Worm (Caenorhabditis elegans) whole organism, L4 larva: ENCODE measurements around the gene T28C12.2.
A peak's percentile ranks its signal among the peaks of the same experiment; 100 is the strongest.

Experiments used
- D1046.2 ChIP-seq: fragments of 200-800 bp; sonication (Bioruptor generic); IDR thresholded peaks from 2 replicates; pipeline ENCODE4 v1.3.6; 2022; ENCODE audit warnings: missing genetic modification characterization, missing compliant biosample characterization
- F10B5.3 ChIP-seq: sonication (generic microtip); optimal IDR thresholded peaks from 2 replicates; lab custom pipeline; 2016; ENCODE audit warnings: mild to moderate bottlenecking, missing genetic modification characterization, missing compliant biosample characterization
- R02D3.7 ChIP-seq: fragments of 150-350 bp; sonication (generic microtip); optimal IDR thresholded peaks from 3 replicates; lab custom pipeline; 2014; ENCODE audit warnings: missing biosample characterization, missing genetic modification characterization
- T26A8.4 ChIP-seq: fragments of 200-800 bp; sonication (Bioruptor generic); IDR thresholded peaks from 2 replicates; pipeline ENCODE4 v1.3.6; 2022; ENCODE audit warnings: missing genetic modification characterization, missing compliant biosample characterization
- Y5F2A.4 ChIP-seq: fragments of 200-800 bp; sonication (Bioruptor generic); optimal IDR thresholded peaks from 2 replicates; lab custom pipeline; 2018; ENCODE audit warnings: mild to moderate bottlenecking, missing genetic modification characterization, missing compliant biosample characterization
- Y75B8A.6 ChIP-seq: fragments of 200-800 bp; sonication (Bioruptor generic); IDR thresholded peaks from 2 replicates; pipeline ENCODE4 v1.3.6; 2022; ENCODE audit warnings: missing genetic modification reagents, missing genetic modification characterization, missing compliant biosample characterization
- aha-1 ChIP-seq: fragments of 150-350 bp; peaks from one replicate; lab custom pipeline; 2014; ENCODE audit warnings: missing biosample characterization, missing genetic modification characterization
- ceh-28 ChIP-seq: fragments of 150-350 bp; optimal IDR thresholded peaks from 2 replicates; lab custom pipeline; 2014; ENCODE audit warnings: missing biosample characterization, missing genetic modification reagents, missing genetic modification characterization
- ceh-44 ChIP-seq: fragments of 200-800 bp; sonication (Bioruptor generic); IDR thresholded peaks from 2 replicates; pipeline ENCODE4 v1.3.6; 2022; ENCODE audit warnings: missing genetic modification reagents, missing genetic modification characterization, missing compliant biosample characterization
- ceh-82 ChIP-seq: sonication (generic microtip); optimal IDR thresholded peaks from 2 replicates; lab custom pipeline; 2017; ENCODE audit warnings: missing biosample characterization, missing genetic modification characterization
- ces-1 ChIP-seq: fragments of 150-350 bp; sonication (generic microtip); optimal IDR thresholded peaks from 4 replicates; lab custom pipeline; 2014; ENCODE audit warnings: missing biosample characterization, missing genetic modification reagents, missing genetic modification characterization
- daf-12 ChIP-seq: fragments of 150-350 bp; optimal IDR thresholded peaks from 2 replicates; lab custom pipeline; 2014; ENCODE audit warnings: missing biosample characterization, missing genetic modification reagents, missing genetic modification characterization
- daf-8 ChIP-seq: fragments of 200-800 bp; sonication (Bioruptor generic); IDR thresholded peaks from 2 replicates; pipeline ENCODE4 v1.3.6; 2022; ENCODE audit warnings: missing genetic modification characterization, missing compliant biosample characterization
- dmd-9 ChIP-seq: fragments of 200-800 bp; sonication (Bioruptor generic); IDR thresholded peaks from 2 replicates; pipeline ENCODE4 v1.3.6; 2022; ENCODE audit warnings: missing genetic modification reagents, missing genetic modification characterization, missing compliant biosample characterization
- fkh-10 ChIP-seq: fragments of 150-350 bp; optimal IDR thresholded peaks from 2 replicates; lab custom pipeline; 2014; ENCODE audit warnings: missing biosample characterization, missing genetic modification reagents, missing genetic modification characterization
- gei-8 ChIP-seq: fragments of 200-800 bp; sonication (Bioruptor generic); optimal IDR thresholded peaks from 2 replicates; lab custom pipeline; 2018; ENCODE audit warnings: mild to moderate bottlenecking, missing genetic modification characterization, missing compliant biosample characterization
- hif-1 ChIP-seq, 2 experiments: sonication (generic microtip); optimal IDR thresholded peaks; 2 replicates each; lab custom pipeline; 2016 to 2017; ENCODE audit warnings: missing compliant biosample characterization in 2 of 2, missing genetic modification characterization in 2 of 2, missing genetic modification reagents in 2 of 2, missing genotype in 2 of 2, mild to moderate bottlenecking in 1 of 2
- hlh-11 ChIP-seq: fragments of 200-800 bp; sonication (Bioruptor generic); optimal IDR thresholded peaks from 2 replicates; lab custom pipeline; 2018; ENCODE audit warnings: mild to moderate bottlenecking, missing genetic modification characterization, missing compliant biosample characterization
- hlh-30 ChIP-seq: sonication (generic microtip); optimal IDR thresholded peaks from 2 replicates; lab custom pipeline; 2017; ENCODE audit warnings: antibody characterized with exemption, mild to moderate bottlenecking, missing genetic modification characterization, missing compliant biosample characterization; ENCODE audit not compliant: insufficient read depth
- lim-7 ChIP-seq: fragments of 200-800 bp; sonication (Bioruptor generic); IDR thresholded peaks from 2 replicates; pipeline ENCODE4 v1.3.6; 2022; ENCODE audit warnings: missing genetic modification characterization, missing compliant biosample characterization
- lin-39 ChIP-seq: fragments of 150-350 bp; optimal IDR thresholded peaks from 2 replicates; lab custom pipeline; 2014; ENCODE audit warnings: missing biosample characterization, missing genetic modification reagents, missing genetic modification characterization
- madf-5 ChIP-seq, 2 experiments: fragments of 200-800 bp; sonication (Bioruptor generic); IDR thresholded peaks; 2 replicates each; pipeline ENCODE4 v1.3.6; 2022; ENCODE audit warnings: missing compliant biosample characterization in 2 of 2, missing genetic modification characterization in 2 of 2
- madf-9 ChIP-seq: fragments of 200-800 bp; sonication (Bioruptor generic); conservative IDR thresholded peaks from 2 replicates; pipeline ENCODE4 v1.3.6; 2022; ENCODE audit warnings: missing genetic modification reagents, missing genetic modification characterization, missing compliant biosample characterization
- mdt-29 ChIP-seq: fragments of 200-800 bp; sonication (Bioruptor generic); IDR thresholded peaks from 2 replicates; pipeline ENCODE4 v1.3.6; 2022; ENCODE audit warnings: missing genetic modification reagents, missing genetic modification characterization, missing compliant biosample characterization
- nhr-28 ChIP-seq: fragments of 150-350 bp; optimal IDR thresholded peaks from 2 replicates; lab custom pipeline; 2014; ENCODE audit warnings: missing biosample characterization, missing genetic modification characterization
- nhr-76 ChIP-seq: fragments of 150-350 bp; optimal IDR thresholded peaks from 2 replicates; lab custom pipeline; 2014; ENCODE audit warnings: missing biosample characterization, missing genetic modification characterization
- sdz-12 ChIP-seq: fragments of 200-800 bp; sonication (Bioruptor generic); optimal IDR thresholded peaks from 2 replicates; lab custom pipeline; 2018; ENCODE audit warnings: mild to moderate bottlenecking, missing genetic modification characterization, missing compliant biosample characterization
- set-16 ChIP-seq: fragments of 200-800 bp; sonication (Bioruptor generic); IDR thresholded peaks from 2 replicates; pipeline ENCODE4 v1.3.6; 2022; ENCODE audit warnings: missing genetic modification reagents, missing genetic modification characterization, missing compliant biosample characterization
- spr-3 ChIP-seq: fragments of 200-800 bp; sonication (Bioruptor generic); optimal IDR thresholded peaks from 2 replicates; lab custom pipeline; 2018; ENCODE audit warnings: mild to moderate bottlenecking, missing genetic modification characterization, missing compliant biosample characterization
- unc-130 ChIP-seq: sonication (generic microtip); optimal IDR thresholded peaks from 2 replicates; lab custom pipeline; 2016; ENCODE audit warnings: missing genetic modification reagents, missing genetic modification characterization, missing compliant biosample characterization
- unc-62 ChIP-seq, 3 experiments: fragments of 150-350 bp in 1 of 3; sonication (generic microtip); optimal IDR thresholded peaks in 2 of 3; peaks in 1 of 3; 1 replicate in 1 of 3; 2 replicates in 2 of 3; lab custom pipeline; 2014 to 2017; ENCODE audit warnings: missing biosample characterization in 3 of 3, missing genetic modification characterization in 3 of 3, missing genetic modification reagents in 3 of 3, missing genotype in 1 of 3
- vab-7 ChIP-seq: fragments of 200-800 bp; sonication (Bioruptor generic); IDR thresholded peaks from 2 replicates; pipeline ENCODE4 v1.3.6; 2022; ENCODE audit warnings: missing genetic modification reagents, missing genetic modification characterization, missing compliant biosample characterization
- zfp-3 ChIP-seq: fragments of 200-800 bp; sonication (Bioruptor generic); conservative IDR thresholded peaks from 2 replicates; pipeline ENCODE4 v1.3.6; 2022; ENCODE audit warnings: missing genetic modification reagents, missing genetic modification characterization, missing compliant biosample characterization

T28C12.2 gene

ce11 chrV:6317928-6318327 is 11.1 kb upstream of the T28C12.2 start:
- TF ChIP-seq gei-8 (no peak), nhr-28 (tag; lab: Kevin White, UChicago) (peak; percentile 7), unc-130 (GFP tag; lab: Kevin White, UChicago) (no peak), unc-62 (GFP tag; optimal IDR thresholded peaks at IDR 0.05 in 1 of 2; lab: Kevin White, UChicago) (peak in 1 of 2 experiments; percentile 24), unc-62 (tag; optimal IDR thresholded peaks at IDR 0.05; lab: Kevin White, UChicago) (no peak)

ce11 chrV:6319358-6319757 is 9.6 kb upstream of the T28C12.2 start:
- TF ChIP-seq F10B5.3 = no peak
- TF ChIP-seq madf-5 (GFP tag; IDR thresholded peaks at IDR 0.05; lab: Robert Waterston, UW) = no peak
- TF ChIP-seq fkh-10 (GFP tag; lab: Kevin White, UChicago) = no peak
- TF ChIP-seq ces-1 (GFP tag; lab: Kevin White, UChicago) = no peak
- peak; percentile 14 for TF ChIP-seq hlh-11 (tag; lab: Kevin White, UChicago)
- TF ChIP-seq Y75B8A.6 (GFP tag; lab: Robert Waterston, UW) = no peak
- TF ChIP-seq lim-7 (GFP tag; lab: Robert Waterston, UW) = no peak
- no peak for TF ChIP-seq daf-12
- no peak for TF ChIP-seq set-16 (GFP tag; lab: Robert Waterston, UW)
- TF ChIP-seq Y5F2A.4 (GFP tag; lab: Kevin White, UChicago) = no peak
- TF ChIP-seq hlh-30 (tag; lab: Kevin White, UChicago) = peak; percentile 11
- no peak for TF ChIP-seq ceh-28
- TF ChIP-seq sdz-12 (GFP tag; lab: Kevin White, UChicago) = no peak
- TF ChIP-seq lin-39 (tag; lab: Kevin White, UChicago) = no peak
- no peak for TF ChIP-seq nhr-76
- peak; percentile 20 for TF ChIP-seq aha-1 (tag; lab: Kevin White, UChicago)
- no peak for TF ChIP-seq spr-3
- no peak for TF ChIP-seq T26A8.4 (GFP tag; lab: Robert Waterston, UW)
- no peak for TF ChIP-seq madf-9 (GFP tag; lab: Robert Waterston, UW)
- no peak for TF ChIP-seq hif-1 (tag; optimal IDR thresholded peaks at IDR 0.05; lab: Kevin White, UChicago)
- no peak for TF ChIP-seq daf-8 (GFP tag; lab: Robert Waterston, UW)
- no peak for TF ChIP-seq R02D3.7 (tag; lab: Kevin White, UChicago)
- peak; percentile 96 for TF ChIP-seq nhr-28 (tag; lab: Kevin White, UChicago)
- no peak for TF ChIP-seq ceh-44

- TF ChIP-seq D1046.2 (GFP tag; lab: Robert Waterston, UW) = no peak
- TF ChIP-seq unc-62 (GFP tag; optimal IDR thresholded peaks at IDR 0.05 in 1 of 2; lab: Kevin White, UChicago) = peak in 1 of 2 experiments; percentile 94
- TF ChIP-seq unc-62 (tag; optimal IDR thresholded peaks at IDR 0.05; lab: Kevin White, UChicago) = no peak
- no peak for TF ChIP-seq ces-1 (GFP tag; lab: Kevin White, UChicago)
- TF ChIP-seq, all 104 proteins: peak for 1
Measured at ce11 chrV:6321280-6321679, 7.7 kb upstream of the T28C12.2 start.

- TF ChIP-seq nhr-28 (tag; lab: Kevin White, UChicago) (peak; percentile 98), aha-1 (tag; lab: Kevin White, UChicago) (peak; percentile 16), fkh-10 (GFP tag; lab: Kevin White, UChicago) (no peak), mdt-29 (GFP tag; lab: Robert Waterston, UW) (no peak), dmd-9 (no peak), ceh-82 (no peak), vab-7 (no peak), zfp-3 (no peak), madf-9 (GFP tag; lab: Robert Waterston, UW) (no peak)
Measured at ce11 chrV:6321733-6322198, 7.2 kb upstream of the T28C12.2 start, which contains the start of gene T28C12.15. T28C12.15 (minus strand) TSS chrV:6321783.
